Worm (Caenorhabditis elegans): ENCODE measurements around the gene F46H5.4.

F46H5.4 gene

DNA sequence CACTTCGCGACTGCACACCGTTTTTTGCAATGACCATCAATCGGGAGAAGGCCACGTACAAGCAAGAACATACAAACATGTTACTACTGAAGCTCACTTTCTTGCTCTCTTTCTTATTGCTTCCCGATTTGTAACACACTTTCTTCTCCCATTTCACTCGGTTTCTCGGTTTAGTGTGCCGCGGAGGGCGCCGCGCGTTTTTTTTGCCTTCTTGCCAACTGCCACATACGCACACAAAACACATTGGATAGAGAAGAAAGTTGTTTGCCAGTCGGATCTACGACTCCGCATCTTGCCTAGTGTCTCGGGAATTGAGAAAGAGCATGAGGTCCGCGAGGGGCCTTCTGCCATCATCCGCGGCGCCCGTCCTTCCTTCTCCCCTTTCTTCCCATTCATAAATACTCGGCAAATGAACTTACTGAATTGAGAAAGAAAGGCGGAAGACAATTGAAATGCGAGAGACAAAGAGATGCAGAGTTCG is 19.6 kb downstream of the F46H5.4 start (continued):
- no peak for TF ChIP-seq sea-2 (GFP tag; IDR thresholded peaks at IDR 0.05)
- no peak for TF ChIP-seq athp-1 (tag; optimal IDR thresholded peaks at IDR 0.05)
- TF ChIP-seq rpc-1 (optimal IDR thresholded peaks at IDR 0.05) = no peak
- no peak for TF ChIP-seq rpc-1 (tag; optimal IDR thresholded peaks at IDR 0.05)
- no peak for TF ChIP-seq snpc-1.1 (tag; optimal IDR thresholded peaks at IDR 0.05; ENCODE audit: insufficient read depth)
- no peak for TF ChIP-seq Y53G8AR.9 (GFP tag; conservative IDR thresholded peaks at IDR 0.05)
- TF ChIP-seq sdz-38 (tag; optimal IDR thresholded peaks at IDR 0.05) = no peak
- TF ChIP-seq K11D2.4 (GFP tag; IDR thresholded peaks at IDR 0.05) = 0 out of 2 replicates have a peak, but pooled peaks have one; percentile 29
- TF ChIP-seq akir-1 (GFP tag; optimal IDR thresholded peaks at IDR 0.05) = no peak
- TF ChIP-seq ceh-40 (GFP tag; IDR thresholded peaks at IDR 0.05) = no peak
- TF ChIP-seq ztf-18 (tag; optimal IDR thresholded peaks at IDR 0.05) = no peak
- no peak for TF ChIP-seq lsy-27 (tag; optimal IDR thresholded peaks at IDR 0.05; ENCODE audit: borderline replicate concordance, insufficient read depth)
- TF ChIP-seq nhr-90 (tag; optimal IDR thresholded peaks at IDR 0.05) = no peak
- no peak for TF ChIP-seq mcd-1 (GFP tag; IDR thresholded peaks at IDR 0.05)
- TF ChIP-seq Y95B8A.8 (GFP tag; IDR thresholded peaks at IDR 0.05) = no peak
- TF ChIP-seq B0019.2 (GFP tag; conservative IDR thresholded peaks at IDR 0.05) = no peak
- TF ChIP-seq F10E7.11 (tag; optimal IDR thresholded peaks at IDR 0.05) = no peak
- TF ChIP-seq unc-130 (GFP tag; optimal IDR thresholded peaks at IDR 0.05) = no peak
- TF ChIP-seq madf-10 (tag; optimal IDR thresholded peaks at IDR 0.05) = peak; percentile 48
- TF ChIP-seq egrh-3 (GFP tag; IDR thresholded peaks at IDR 0.05) = no peak
- TF ChIP-seq ets-4 (GFP tag; optimal IDR thresholded peaks at IDR 0.05) = no peak
- no peak for TF ChIP-seq hmg-1.2 (GFP tag; IDR thresholded peaks at IDR 0.05)
- TF ChIP-seq lin-40 (tag; optimal IDR thresholded peaks at IDR 0.05) = peak; percentile 38
- TF ChIP-seq F23B12.7 (tag; optimal IDR thresholded peaks at IDR 0.05; ENCODE audit: insufficient read depth) = no peak
- TF ChIP-seq F37B4.10 (GFP tag; IDR thresholded peaks at IDR 0.05) = no peak
- no peak for TF ChIP-seq pbrm-1 (GFP tag; IDR thresholded peaks at IDR 0.05)
- TF ChIP-seq xnd-1 (tag; optimal IDR thresholded peaks at IDR 0.05) = no peak
- no peak for TF ChIP-seq madf-6 (GFP tag; IDR thresholded peaks at IDR 0.05)
- no peak for TF ChIP-seq efl-1 (GFP tag; optimal IDR thresholded peaks at IDR 0.05)
- TF ChIP-seq ceh-100 (GFP tag; IDR thresholded peaks at IDR 0.05) = no peak
- no peak for TF ChIP-seq lin-54 (GFP tag; optimal IDR thresholded peaks at IDR 0.05)
- no peak for TF ChIP-seq bed-1 (GFP tag; IDR thresholded peaks at IDR 0.05)
- TF ChIP-seq nhr-120 (GFP tag; IDR thresholded peaks at IDR 0.05) = 0 out of 2 replicates have a peak, but pooled peaks have one; percentile 10
- TF ChIP-seq nhr-179 (tag; optimal IDR thresholded peaks at IDR 0.05) = no peak
- no peak for TF ChIP-seq tlf-1 (GFP tag; optimal IDR thresholded peaks at IDR 0.05)
- TF ChIP-seq ztf-28 (GFP tag; IDR thresholded peaks at IDR 0.05) = no peak
- no peak for TF ChIP-seq attf-3 (GFP tag; conservative IDR thresholded peaks at IDR 0.05)
- TF ChIP-seq let-607 (tag; optimal IDR thresholded peaks at IDR 0.05) = peak in 1 of 2 experiments; percentile 18
- TF ChIP-seq ceh-79 (tag; optimal IDR thresholded peaks at IDR 0.05) = no peak
- TF ChIP-seq egl-18 (GFP tag; IDR thresholded peaks at IDR 0.05) = no peak
- no peak for TF ChIP-seq C17E4.6 (GFP tag; IDR thresholded peaks at IDR 0.05)
- no peak for TF ChIP-seq ztf-25 (GFP tag; IDR thresholded peaks at IDR 0.05)
- TF ChIP-seq dpl-1 (GFP tag; optimal IDR thresholded peaks at IDR 0.05) = no peak
- no peak for TF ChIP-seq F57A8.1 (GFP tag; optimal IDR thresholded peaks at IDR 0.05)
- TF ChIP-seq Y79H2A.3 (GFP tag; conservative IDR thresholded peaks at IDR 0.05) = no peak
- no peak for TF ChIP-seq hrde-1 (tag; optimal IDR thresholded peaks at IDR 0.05; ENCODE audit: borderline replicate concordance)
- TF ChIP-seq hlh-26 (GFP tag; conservative IDR thresholded peaks at IDR 0.05) = no peak
- no peak for TF ChIP-seq ceh-58 (GFP tag; IDR thresholded peaks at IDR 0.05)
